Fruit fly (Drosophila melanogaster): Measurements from ENCODE around the gene CG7453.

CG7453 gene

dm6 chrX:19174850-19175571 is 5.0 kb upstream of the CG7453 start, which contains the start of gene CG33939 (continued):
- TF ChIP-seq jumu (GFP tag; optimal IDR thresholded peaks at IDR 0.05) (no peak), Dll (GFP tag; IDR thresholded peaks at IDR 0.05; ENCODE audit: partially characterized antibody) (0 out of 4 replicates have a peak, but pooled peaks have one; percentile 14), CTCF (GFP tag; optimal IDR thresholded peaks at IDR 0.05) (no peak), E2f2 (GFP tag; IDR thresholded peaks at IDR 0.05) (no peak), CG12219 (GFP tag; optimal IDR thresholded peaks at IDR 0.05) (no peak), CG11695 (GFP tag; IDR thresholded peaks at IDR 0.05) (no peak), Deaf1 (tag; optimal IDR thresholded peaks at IDR 0.05) (peak; percentile 77), sens-2 (GFP tag; IDR thresholded peaks at IDR 0.05) (no peak), lilli (GFP tag; optimal IDR thresholded peaks at IDR 0.05) (no peak), bsh (GFP tag; optimal IDR thresholded peaks at IDR 0.05) (no peak), Sox102F (GFP tag; optimal IDR thresholded peaks at IDR 0.05) (no peak), pb (GFP tag; optimal IDR thresholded peaks at IDR 0.05) (no peak), ham (GFP tag; IDR thresholded peaks at IDR 0.05) (no peak), gro (GFP tag; optimal IDR thresholded peaks at IDR 0.05) (no peak), Hr39 (optimal IDR thresholded peaks at IDR 0.05) (no peak)

DNA sequence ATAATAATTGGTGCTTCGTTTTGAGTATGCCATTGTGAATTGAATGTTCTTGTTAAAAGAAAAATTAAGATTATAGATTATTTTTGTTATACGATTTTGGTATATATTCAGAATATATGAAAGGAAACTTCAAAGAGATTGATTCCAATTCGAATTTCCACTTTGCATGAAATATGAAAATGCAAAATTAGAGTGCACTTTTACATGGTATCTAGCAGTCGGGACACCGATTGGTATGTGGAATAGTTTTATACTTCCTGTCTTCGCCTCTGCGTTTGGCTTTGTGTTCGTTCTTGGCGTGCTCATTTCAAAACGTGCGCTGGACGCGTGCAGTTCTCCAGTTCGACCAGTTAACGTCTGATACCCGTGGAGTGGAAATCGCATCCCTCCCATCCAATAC is 3.1 kb downstream of the CG7453 start, which contains the start of gene CG33253:
Gene CG33253, plus strand, starts transcription at position 301 of the 400 bp plus-strand sequence.
- TF ChIP-seq gem (tag; optimal IDR thresholded peaks at IDR 0.05) (peak; percentile 17), B-H1 (GFP tag; IDR thresholded peaks at IDR 0.05) (no peak), CG7556 (GFP tag; optimal IDR thresholded peaks at IDR 0.05) (peak; percentile 17), CG18262 (tag; optimal IDR thresholded peaks at IDR 0.05) (peak; percentile 44), maf-S (GFP tag; optimal IDR thresholded peaks at IDR 0.05) (no peak), Doc2 (GFP tag; IDR thresholded peaks at IDR 0.05) (no peak), fd96Cb (tag; optimal IDR thresholded peaks at IDR 0.05) (no peak), Kr (GFP tag; optimal IDR thresholded peaks at IDR 0.05) (no peak), D (optimal IDR thresholded peaks at IDR 0.05) (no peak), D (GFP tag; optimal IDR thresholded peaks at IDR 0.05) (no peak), prd (optimal IDR thresholded peaks at IDR 0.05) (no peak), prd (GFP tag; IDR thresholded peaks at IDR 0.05) (no peak), Gsc (GFP tag; IDR thresholded peaks at IDR 0.05) (no peak), CG9727 (GFP tag; optimal IDR thresholded peaks at IDR 0.05) (no peak), vnd (GFP tag; IDR thresholded peaks at IDR 0.05; ENCODE audit: partially characterized antibody) (no peak), twi (tag; optimal IDR thresholded peaks at IDR 0.05) (no peak), z (GFP tag; IDR thresholded peaks at IDR 0.05) (no peak), sqz (GFP tag; optimal IDR thresholded peaks at IDR 0.05) (no peak), CG13775 (GFP tag; optimal IDR thresholded peaks at IDR 0.05) (no peak), CG14014 (GFP tag; IDR thresholded peaks at IDR 0.05) (no peak), CG14860 (GFP tag; IDR thresholded peaks at IDR 0.05; ENCODE audit: partially characterized antibody) (no peak), klu (GFP tag; IDR thresholded peaks at IDR 0.05) (no peak), CG8089 (GFP tag; optimal IDR thresholded peaks at IDR 0.05) (no peak), insv (GFP tag; optimal IDR thresholded peaks at IDR 0.05) (no peak), otp (GFP tag; IDR thresholded peaks at IDR 0.05) (no peak), wdn (GFP tag; IDR thresholded peaks at IDR 0.05) (no peak), row (GFP tag; IDR thresholded peaks at IDR 0.05) (0 out of 3 replicates have a peak, but pooled peaks have one; percentile 37), pan (optimal IDR thresholded peaks at IDR 0.05) (peak in 1 of 2 experiments; percentile 33), pan (GFP tag; optimal IDR thresholded peaks at IDR 0.05 in 1 of 2, IDR thresholded peaks at IDR 0.05 in 1 of 2) (peak in 1 of 2 experiments; percentile 9), CG10979 (tag; optimal IDR thresholded peaks at IDR 0.05) (peak; percentile 11), lbe (GFP tag; optimal IDR thresholded peaks at IDR 0.05) (no peak), dan (GFP tag; IDR thresholded peaks at IDR 0.05) (no peak), lola (GFP tag; optimal IDR thresholded peaks at IDR 0.05) (peak in 1 of 3 experiments; percentile 17), CG32767 (GFP tag; IDR thresholded peaks at IDR 0.05) (no peak), CG10267 (tag; optimal IDR thresholded peaks at IDR 0.05) (peak; percentile 1), Med (GFP tag) (peak; percentile 63), Mad (GFP tag; optimal IDR thresholded peaks at IDR 0.05) (no peak)
